Worm (Caenorhabditis elegans) whole organism, L4/young adult: Measurements from ENCODE around the gene Y56A3A.33.

Experiments used
- W03F9.2 ChIP-seq: fragments of 150-350 bp; optimal IDR thresholded peaks from 2 replicates; lab custom pipeline; 2014; ENCODE audit warnings: missing biosample characterization, missing genetic modification characterization
- dao-5 ChIP-seq: sonication (generic microtip); optimal IDR thresholded peaks from 2 replicates; lab custom pipeline; 2016; ENCODE audit warnings: missing genotype, missing genetic modification characterization, moderate library complexity, missing compliant biosample characterization
- him-1 ChIP-seq: sonication (generic microtip); optimal IDR thresholded peaks from 2 replicates; lab custom pipeline; 2016; ENCODE audit warnings: missing genotype, missing genetic modification reagents, missing genetic modification characterization, missing compliant biosample characterization

ce11 chrIII:11978742-11979141 is 24.0 kb downstream of the Y56A3A.33 start, which contains the start of gene Y56A3A.30:
- no peak for TF ChIP-seq dao-5 (tag; lab: Kevin White, UChicago)
- no peak for TF ChIP-seq W03F9.2 (tag; lab: Kevin White, UChicago)
- no peak for TF ChIP-seq him-1 (tag; lab: Kevin White, UChicago)
